Worm (Caenorhabditis elegans): Measurements from ENCODE around the gene Y51A2B.2.

DNA sequence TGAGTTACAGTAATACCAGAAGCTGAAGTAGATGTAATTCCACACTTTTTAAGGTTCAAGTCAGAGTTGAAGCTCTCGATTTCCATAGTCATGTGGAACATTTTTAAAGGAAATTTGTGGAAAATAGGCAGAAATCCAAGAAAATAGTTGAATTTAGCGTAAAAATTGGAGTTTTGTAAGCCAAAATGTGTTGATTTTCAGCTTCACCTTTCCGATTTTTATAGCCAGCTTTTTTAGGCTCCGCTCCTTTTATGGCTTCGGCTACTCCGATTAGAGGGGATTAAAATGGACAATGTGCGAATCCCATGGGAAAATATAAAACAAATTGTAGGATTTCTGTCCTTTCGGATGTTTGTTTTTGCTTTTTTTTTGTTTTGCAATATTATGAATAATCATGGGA lies 6.0 kb upstream of the Y51A2B.2 start, which contains the start of gene C08E8.6:
- TF ChIP-seq unc-39 (tag; optimal IDR thresholded peaks at IDR 0.05) (no peak), snpc-4 (tag; optimal IDR thresholded peaks at IDR 0.05) (no peak), hlh-30 (tag; optimal IDR thresholded peaks at IDR 0.05; ENCODE audit: insufficient read depth) (no peak), fkh-10 (GFP tag; optimal IDR thresholded peaks at IDR 0.05) (no peak), mdl-1 (tag; optimal IDR thresholded peaks at IDR 0.05) (no peak), lin-13 (GFP tag; optimal IDR thresholded peaks at IDR 0.05) (no peak), ztf-11 (tag; optimal IDR thresholded peaks at IDR 0.05) (no peak), F44E2.7 (GFP tag; IDR thresholded peaks at IDR 0.05) (no peak), zag-1 (tag; optimal IDR thresholded peaks at IDR 0.05) (no peak), daf-12 (tag; optimal IDR thresholded peaks at IDR 0.05) (no peak), ceh-20 (GFP tag; IDR thresholded peaks at IDR 0.05) (no peak), sdz-12 (GFP tag; optimal IDR thresholded peaks at IDR 0.05) (no peak)

Data from whole organism, L4 larva.